Worm (Caenorhabditis elegans) whole organism, late embryonic: ENCODE measurements around the gene F59H6.14.
"Not testable (repeated sequence)": the region's sequence is repeated elsewhere in the genome, so short reads cannot be mapped to it uniquely, and the experiment has no call there.

Experiments used
- C08G9.2 ChIP-seq: sonication (generic microtip); optimal IDR thresholded peaks from 2 replicates; lab custom pipeline; 2016; ENCODE audit warnings: mild to moderate bottlenecking, missing genetic modification characterization, moderate library complexity, missing compliant biosample characterization
- K02D7.2 ChIP-seq: sonication (generic microtip); optimal IDR thresholded peaks from 2 replicates; lab custom pipeline; 2017; ENCODE audit warnings: mild to moderate bottlenecking, missing genetic modification characterization, missing compliant biosample characterization
- K09A11.1 ChIP-seq: sonication (generic microtip); optimal IDR thresholded peaks from 2 replicates; lab custom pipeline; 2017; ENCODE audit warnings: antibody characterized with exemption, mild to moderate bottlenecking, missing genetic modification characterization, missing compliant biosample characterization; ENCODE audit not compliant: insufficient read depth
- T23F11.4 ChIP-seq: fragments of 200-800 bp; sonication (Bioruptor generic); optimal IDR thresholded peaks from 2 replicates; lab custom pipeline; 2018; ENCODE audit warnings: mild to moderate bottlenecking, missing genetic modification characterization, missing compliant biosample characterization
- ahr-1 ChIP-seq: sonication (generic microtip); optimal IDR thresholded peaks from 2 replicates; lab custom pipeline; 2016; ENCODE audit warnings: missing genetic modification characterization, missing compliant biosample characterization
- ama-1 ChIP-seq: fragments of 150-350 bp; optimal IDR thresholded peaks from 2 replicates; lab custom pipeline; 2014
- ceh-14 ChIP-seq: sonication (generic microtip); optimal IDR thresholded peaks from 2 replicates; lab custom pipeline; 2016; ENCODE audit warnings: missing genotype, missing genetic modification characterization, missing compliant biosample characterization
- ceh-18 ChIP-seq: sonication (generic microtip); optimal IDR thresholded peaks from 2 replicates; lab custom pipeline; 2016; ENCODE audit warnings: missing genetic modification characterization, missing compliant biosample characterization
- ceh-19 ChIP-seq: fragments of 200-800 bp; sonication (Bioruptor generic); optimal IDR thresholded peaks from 2 replicates; lab custom pipeline; 2018; ENCODE audit warnings: mild to moderate bottlenecking, missing genetic modification characterization, missing compliant biosample characterization
- ceh-2 ChIP-seq: sonication (generic microtip); optimal IDR thresholded peaks from 2 replicates; lab custom pipeline; 2016; ENCODE audit warnings: missing genotype, missing genetic modification characterization, missing compliant biosample characterization
- ceh-22 ChIP-seq: sonication (generic microtip); optimal IDR thresholded peaks from 2 replicates; lab custom pipeline; 2017; ENCODE audit warnings: missing biosample characterization, missing genetic modification characterization
- ceh-30 ChIP-seq: fragments of 150-350 bp; optimal IDR thresholded peaks from 2 replicates; lab custom pipeline; 2014; ENCODE audit warnings: missing biosample characterization, missing genetic modification characterization
- ceh-31 ChIP-seq: sonication (generic microtip); optimal IDR thresholded peaks from 2 replicates; lab custom pipeline; 2016; ENCODE audit warnings: missing genetic modification characterization, missing compliant biosample characterization
- ceh-45 ChIP-seq: fragments of 200-800 bp; sonication (Bioruptor generic); IDR thresholded peaks from 2 replicates; pipeline ENCODE4 v1.3.6; 2022; ENCODE audit warnings: missing genetic modification reagents, missing genetic modification characterization, missing compliant biosample characterization
- ceh-48 ChIP-seq: sonication (generic microtip); optimal IDR thresholded peaks from 2 replicates; lab custom pipeline; 2016; ENCODE audit warnings: missing genetic modification characterization, inconsistent platforms, missing compliant biosample characterization
- ceh-6 ChIP-seq: fragments of 200-800 bp; sonication (Bioruptor generic); optimal IDR thresholded peaks from 2 replicates; lab custom pipeline; 2018; ENCODE audit warnings: mild to moderate bottlenecking, missing genetic modification characterization, missing compliant biosample characterization
- ceh-9 ChIP-seq: sonication (generic microtip); optimal IDR thresholded peaks from 2 replicates; lab custom pipeline; 2016; ENCODE audit warnings: mild to moderate bottlenecking, missing genetic modification characterization, inconsistent platforms, missing compliant biosample characterization
- che-1 ChIP-seq: sonication (generic microtip); optimal IDR thresholded peaks from 2 replicates; lab custom pipeline; 2016; ENCODE audit warnings: mild to moderate bottlenecking, missing genetic modification characterization, missing compliant biosample characterization
- dve-1 ChIP-seq: sonication (generic microtip); optimal IDR thresholded peaks from 2 replicates; lab custom pipeline; 2017; ENCODE audit warnings: antibody characterized with exemption, mild to moderate bottlenecking, missing genetic modification characterization, missing compliant biosample characterization
- elt-2 ChIP-seq: sonication (generic microtip); optimal IDR thresholded peaks from 2 replicates; lab custom pipeline; 2016; ENCODE audit warnings: missing genetic modification reagents, missing genetic modification characterization, missing compliant biosample characterization
- elt-4 ChIP-seq: sonication (generic microtip); optimal IDR thresholded peaks from 2 replicates; lab custom pipeline; 2016; ENCODE audit warnings: missing genetic modification characterization, missing compliant biosample characterization
- ets-4 ChIP-seq: sonication (generic microtip); optimal IDR thresholded peaks from 2 replicates; lab custom pipeline; 2016; ENCODE audit warnings: missing genetic modification characterization, missing compliant biosample characterization
- fax-1 ChIP-seq: sonication (generic microtip); optimal IDR thresholded peaks from 2 replicates; lab custom pipeline; 2016; ENCODE audit warnings: missing genotype, missing genetic modification characterization, missing compliant biosample characterization
- fkh-10 ChIP-seq: fragments of 150-350 bp; optimal IDR thresholded peaks from 2 replicates; lab custom pipeline; 2014; ENCODE audit warnings: missing biosample characterization, missing genetic modification reagents, missing genetic modification characterization
- fkh-6 ChIP-seq: sonication (generic microtip); optimal IDR thresholded peaks from 2 replicates; lab custom pipeline; 2016; ENCODE audit warnings: missing genetic modification characterization, missing compliant biosample characterization
- gmeb-2 ChIP-seq: sonication (generic microtip); optimal IDR thresholded peaks from 2 replicates; lab custom pipeline; 2016; ENCODE audit warnings: missing genetic modification characterization, inconsistent platforms, missing compliant biosample characterization
- hlh-13 ChIP-seq: fragments of 200-800 bp; sonication (Bioruptor generic); optimal IDR thresholded peaks from 2 replicates; lab custom pipeline; 2018; ENCODE audit warnings: mild to moderate bottlenecking, missing genetic modification characterization, missing compliant biosample characterization
- hlh-30 ChIP-seq: sonication (generic microtip); optimal IDR thresholded peaks from 2 replicates; lab custom pipeline; 2017; ENCODE audit warnings: antibody characterized with exemption, missing genetic modification characterization, missing compliant biosample characterization; ENCODE audit not compliant: insufficient read depth
- hlh-6 ChIP-seq: sonication (generic microtip); optimal IDR thresholded peaks from 2 replicates; lab custom pipeline; 2016; ENCODE audit warnings: missing genotype, missing genetic modification characterization, missing compliant biosample characterization
- hlh-8 ChIP-seq: sonication (generic microtip); optimal IDR thresholded peaks from 2 replicates; lab custom pipeline; 2016; ENCODE audit warnings: missing genotype, missing genetic modification characterization, missing compliant biosample characterization
- mec-3 ChIP-seq: sonication (generic microtip); optimal IDR thresholded peaks from 2 replicates; lab custom pipeline; 2016; ENCODE audit warnings: borderline replicate concordance, missing genetic modification characterization, missing compliant biosample characterization
- odd-2 ChIP-seq: sonication (generic microtip); optimal IDR thresholded peaks from 2 replicates; lab custom pipeline; 2017; ENCODE audit warnings: antibody characterized with exemption, mild to moderate bottlenecking, missing genetic modification characterization, missing compliant biosample characterization
- pag-3 ChIP-seq: sonication (generic microtip); optimal IDR thresholded peaks from 2 replicates; lab custom pipeline; 2016; ENCODE audit warnings: missing compliant biosample characterization, missing genetic modification characterization, borderline replicate concordance
- pax-1 ChIP-seq: fragments of 150-350 bp; optimal IDR thresholded peaks from 2 replicates; lab custom pipeline; 2014; ENCODE audit warnings: missing biosample characterization, missing genetic modification characterization
- pqm-1 ChIP-seq: sonication (generic microtip); optimal IDR thresholded peaks from 2 replicates; lab custom pipeline; 2016; ENCODE audit warnings: missing genetic modification characterization, missing compliant biosample characterization
- ref-2 ChIP-seq: sonication (generic microtip); optimal IDR thresholded peaks from 2 replicates; lab custom pipeline; 2016; ENCODE audit warnings: missing genetic modification characterization, missing compliant biosample characterization
- sox-2 ChIP-seq: fragments of 200-800 bp; sonication (Bioruptor generic); IDR thresholded peaks from 2 replicates; pipeline ENCODE4 v1.3.6; 2022; ENCODE audit warnings: missing genetic modification reagents, missing genetic modification characterization, missing compliant biosample characterization
- unc-42 ChIP-seq: sonication (generic microtip); optimal IDR thresholded peaks from 2 replicates; lab custom pipeline; 2016; ENCODE audit warnings: missing genotype, missing genetic modification characterization, missing compliant biosample characterization
- unc-55 ChIP-seq: sonication (generic microtip); optimal IDR thresholded peaks from 2 replicates; lab custom pipeline; 2017; ENCODE audit warnings: missing biosample characterization, missing genetic modification reagents, missing genetic modification characterization
- ztf-16 ChIP-seq: sonication (generic microtip); optimal IDR thresholded peaks from 2 replicates; lab custom pipeline; 2017; ENCODE audit warnings: missing genetic modification characterization, missing compliant biosample characterization

The F59H6.14 gene

ce11 chrII:2042447-2042846, 9.1 kb downstream of the F59H6.14 start, which contains the start of gene bath-20:
TSS of gene bath-20 (minus strand) at chrII:2042547.
- TF ChIP-seq hlh-30 (tag; lab: Kevin White, UChicago) = no peak
- no peak for TF ChIP-seq gmeb-2 (tag; lab: Kevin White, UChicago)
- TF ChIP-seq ref-2 (tag; lab: Kevin White, UChicago) = no peak
- TF ChIP-seq ceh-31 (tag; lab: Kevin White, UChicago) = no peak
- TF ChIP-seq elt-2 (tag; lab: Kevin White, UChicago) = no peak
- no peak for TF ChIP-seq che-1 (tag; lab: Kevin White, UChicago)
- no peak for TF ChIP-seq pax-1 (tag; lab: Kevin White, UChicago)
- TF ChIP-seq odd-2 (tag; lab: Kevin White, UChicago) = no peak
- no peak for TF ChIP-seq ahr-1 (tag; lab: Kevin White, UChicago)
- TF ChIP-seq K02D7.2 (tag; lab: Kevin White, UChicago) = no peak
- no peak for TF ChIP-seq hlh-6 (tag; lab: Kevin White, UChicago)
- TF ChIP-seq ama-1 = no peak
- no peak for TF ChIP-seq mec-3
- TF ChIP-seq K09A11.1 (tag; lab: Kevin White, UChicago) = no peak
- no peak for TF ChIP-seq ceh-2 (tag; lab: Kevin White, UChicago)
- no peak for TF ChIP-seq ztf-16 (tag; lab: Kevin White, UChicago)
- no peak for TF ChIP-seq ceh-48 (tag; lab: Kevin White, UChicago)
- TF ChIP-seq ceh-30 (tag; lab: Kevin White, UChicago) = no peak
- no peak for TF ChIP-seq elt-4

ce11 chrII:2045505-2045904, 12.1 kb downstream of the F59H6.14 start, which contains the start of gene bath-24:
TSS of gene bath-24 (minus strand) at chrII:2045605.
- TF ChIP-seq T23F11.4 = no peak
- TF ChIP-seq dve-1 (tag; lab: Kevin White, UChicago) = no peak
- no peak for TF ChIP-seq fkh-6
- no peak for TF ChIP-seq unc-55 (GFP tag; lab: Kevin White, UChicago)
- no peak for TF ChIP-seq ets-4 (tag; lab: Kevin White, UChicago)
- TF ChIP-seq hlh-13 (GFP tag; lab: Kevin White, UChicago) = no peak
- no peak for TF ChIP-seq pag-3
- no peak for TF ChIP-seq hlh-8 (tag; lab: Kevin White, UChicago)
- no peak for TF ChIP-seq ceh-45 (GFP tag; lab: Robert Waterston, UW)
- TF ChIP-seq sox-2 (GFP tag; lab: Robert Waterston, UW) = no peak
- no peak for TF ChIP-seq ceh-18 (tag; lab: Kevin White, UChicago)
- TF ChIP-seq fkh-10 = no peak
- no peak for TF ChIP-seq elt-4
- TF ChIP-seq ceh-6 = no peak
- TF ChIP-seq hlh-30 (tag; lab: Kevin White, UChicago) = no peak
- no peak for TF ChIP-seq C08G9.2 (tag; lab: Kevin White, UChicago)
- no peak for TF ChIP-seq ceh-22
- no peak for TF ChIP-seq unc-42 (tag; lab: Kevin White, UChicago)
- TF ChIP-seq ceh-9 (tag; lab: Kevin White, UChicago) = no peak
- TF ChIP-seq ceh-14 (tag; lab: Kevin White, UChicago) = no peak
- TF ChIP-seq, all 69 proteins: peak for 0

ce11 chrII:2046556-2046955, 13.2 kb downstream of the F59H6.14 start, which contains the start of gene math-1:
TSS of gene math-1 (minus strand) at chrII:2046656.
- not testable (repeated sequence) for TF ChIP-seq C08G9.2, ceh-18, pqm-1 (tag; lab: Kevin White, UChicago)

- TF ChIP-seq ceh-31 (tag; lab: Kevin White, UChicago) (no peak), odd-2 (tag; lab: Kevin White, UChicago) (no peak), fax-1 (tag; lab: Kevin White, UChicago) (no peak), hlh-8 (tag; lab: Kevin White, UChicago) (no peak), ceh-19 (no peak)
Observed at ce11 chrII:2051372-2051771, 18.0 kb downstream of the F59H6.14 start, which contains the start of gene fbxb-35. TSS of gene fbxb-35 (plus strand) at chrII:2051672.
